Worm (Caenorhabditis elegans) whole organism, young adult: ENCODE results near the gene klp-13.

ENCODE experiments used
- B0336.3 ChIP-seq: fragments of 200-800 bp; sonication (Bioruptor generic); IDR thresholded peaks from 2 replicates; pipeline ENCODE4 v1.3.6; 2022; ENCODE audit warnings: missing genetic modification characterization, missing compliant biosample characterization
- T26A5.8 ChIP-seq: sonication (generic microtip); optimal IDR thresholded peaks from 2 replicates; lab custom pipeline; 2016; ENCODE audit warnings: missing genetic modification characterization, missing compliant biosample characterization
- dpff-1 ChIP-seq: sonication (generic microtip); optimal IDR thresholded peaks from 2 replicates; lab custom pipeline; 2017; ENCODE audit warnings: mild to moderate bottlenecking, missing genetic modification characterization, missing compliant biosample characterization
- dpl-1 ChIP-seq: fragments of 150-350 bp; optimal IDR thresholded peaks from 2 replicates; lab custom pipeline; 2014; ENCODE audit warnings: missing biosample characterization, missing genetic modification reagents, missing genetic modification characterization
- lin-26 ChIP-seq: fragments of 200-800 bp; sonication (Bioruptor generic); IDR thresholded peaks from 2 replicates; pipeline ENCODE4 v1.3.6; 2022; ENCODE audit warnings: missing genetic modification reagents, missing genetic modification characterization, missing compliant biosample characterization
- nfya-1 ChIP-seq: sonication (generic microtip); optimal IDR thresholded peaks from 2 replicates; lab custom pipeline; 2017; ENCODE audit warnings: antibody characterized with exemption, missing compliant biosample characterization, missing genetic modification characterization, borderline replicate concordance; ENCODE audit not compliant: insufficient read depth
- snpc-1.3 ChIP-seq: sonication (generic microtip); optimal IDR thresholded peaks from 2 replicates; lab custom pipeline; 2017; ENCODE audit warnings: missing genetic modification characterization, mild to moderate bottlenecking, missing compliant biosample characterization, antibody characterized with exemption, moderate library complexity, missing genotype, missing genetic modification reagents; ENCODE audit not compliant: insufficient read depth
- somi-1 ChIP-seq: fragments of 200-800 bp; sonication (Bioruptor generic); optimal IDR thresholded peaks from 2 replicates; lab custom pipeline; 2018; ENCODE audit warnings: mild to moderate bottlenecking, missing genetic modification characterization, missing compliant biosample characterization

ce11 chrX:5972212-5972611, 12.6 kb upstream of the klp-13 start:
- TF ChIP-seq T26A5.8 (tag; lab: Kevin White, UChicago) (no peak), nfya-1 (tag; lab: Kevin White, UChicago) (no peak), somi-1 (GFP tag; lab: Kevin White, UChicago) (no peak), snpc-1.3 (no peak), lin-26 (GFP tag; lab: Robert Waterston, UW) (no peak), B0336.3 (GFP tag; lab: Robert Waterston, UW) (no peak), dpff-1 (tag; lab: Kevin White, UChicago) (no peak), dpl-1 (GFP tag; lab: Kevin White, UChicago) (no peak)
